Worm (Caenorhabditis elegans) whole organism, late embryonic: Measurements from ENCODE around the gene sdz-7.

Experiments
- C08G9.2 ChIP-seq: sonication (generic microtip); optimal IDR thresholded peaks from 2 replicates; lab custom pipeline; 2016; ENCODE audit warnings: mild to moderate bottlenecking, missing genetic modification characterization, moderate library complexity, missing compliant biosample characterization
- K09A11.1 ChIP-seq: sonication (generic microtip); optimal IDR thresholded peaks from 2 replicates; lab custom pipeline; 2017; ENCODE audit warnings: antibody characterized with exemption, mild to moderate bottlenecking, missing genetic modification characterization, missing compliant biosample characterization; ENCODE audit not compliant: insufficient read depth
- Y22D7AL.16 ChIP-seq: sonication (generic microtip); optimal IDR thresholded peaks from 2 replicates; lab custom pipeline; 2016; ENCODE audit warnings: missing genetic modification characterization, missing compliant biosample characterization
- ahr-1 ChIP-seq: sonication (generic microtip); optimal IDR thresholded peaks from 2 replicates; lab custom pipeline; 2016; ENCODE audit warnings: missing genetic modification characterization, missing compliant biosample characterization
- ceh-2 ChIP-seq: sonication (generic microtip); optimal IDR thresholded peaks from 2 replicates; lab custom pipeline; 2016; ENCODE audit warnings: missing genotype, missing genetic modification characterization, missing compliant biosample characterization
- ceh-22 ChIP-seq: sonication (generic microtip); optimal IDR thresholded peaks from 2 replicates; lab custom pipeline; 2017; ENCODE audit warnings: missing biosample characterization, missing genetic modification characterization
- ceh-30 ChIP-seq: fragments of 150-350 bp; optimal IDR thresholded peaks from 2 replicates; lab custom pipeline; 2014; ENCODE audit warnings: missing biosample characterization, missing genetic modification characterization
- ceh-31 ChIP-seq: sonication (generic microtip); optimal IDR thresholded peaks from 2 replicates; lab custom pipeline; 2016; ENCODE audit warnings: missing genetic modification characterization, missing compliant biosample characterization
- ceh-45 ChIP-seq: fragments of 200-800 bp; sonication (Bioruptor generic); IDR thresholded peaks from 2 replicates; pipeline ENCODE4 v1.3.6; 2022; ENCODE audit warnings: missing genetic modification reagents, missing genetic modification characterization, missing compliant biosample characterization
- ceh-6 ChIP-seq: fragments of 200-800 bp; sonication (Bioruptor generic); optimal IDR thresholded peaks from 2 replicates; lab custom pipeline; 2018; ENCODE audit warnings: mild to moderate bottlenecking, missing genetic modification characterization, missing compliant biosample characterization
- ceh-9 ChIP-seq: sonication (generic microtip); optimal IDR thresholded peaks from 2 replicates; lab custom pipeline; 2016; ENCODE audit warnings: mild to moderate bottlenecking, missing genetic modification characterization, inconsistent platforms, missing compliant biosample characterization
- elt-4 ChIP-seq: sonication (generic microtip); optimal IDR thresholded peaks from 2 replicates; lab custom pipeline; 2016; ENCODE audit warnings: missing genetic modification characterization, missing compliant biosample characterization
- eyg-1 ChIP-seq: sonication (generic microtip); optimal IDR thresholded peaks from 2 replicates; lab custom pipeline; 2016; ENCODE audit warnings: missing genotype, missing genetic modification characterization, missing compliant biosample characterization
- fkh-6 ChIP-seq: sonication (generic microtip); optimal IDR thresholded peaks from 2 replicates; lab custom pipeline; 2016; ENCODE audit warnings: missing genetic modification characterization, missing compliant biosample characterization
- gmeb-2 ChIP-seq: sonication (generic microtip); optimal IDR thresholded peaks from 2 replicates; lab custom pipeline; 2016; ENCODE audit warnings: missing genetic modification characterization, inconsistent platforms, missing compliant biosample characterization
- hlh-13 ChIP-seq: fragments of 200-800 bp; sonication (Bioruptor generic); optimal IDR thresholded peaks from 2 replicates; lab custom pipeline; 2018; ENCODE audit warnings: mild to moderate bottlenecking, missing genetic modification characterization, missing compliant biosample characterization
- hlh-30 ChIP-seq: sonication (generic microtip); optimal IDR thresholded peaks from 2 replicates; lab custom pipeline; 2017; ENCODE audit warnings: antibody characterized with exemption, missing genetic modification characterization, missing compliant biosample characterization; ENCODE audit not compliant: insufficient read depth
- hlh-8 ChIP-seq: sonication (generic microtip); optimal IDR thresholded peaks from 2 replicates; lab custom pipeline; 2016; ENCODE audit warnings: missing genotype, missing genetic modification characterization, missing compliant biosample characterization
- mec-3 ChIP-seq: sonication (generic microtip); optimal IDR thresholded peaks from 2 replicates; lab custom pipeline; 2016; ENCODE audit warnings: borderline replicate concordance, missing genetic modification characterization, missing compliant biosample characterization
- nfya-1 ChIP-seq: sonication (generic microtip); optimal IDR thresholded peaks from 2 replicates; lab custom pipeline; 2017; ENCODE audit warnings: missing genetic modification characterization, mild to moderate bottlenecking, missing compliant biosample characterization, antibody characterized with exemption, moderate library complexity
- nhr-232 ChIP-seq: sonication (generic microtip); optimal IDR thresholded peaks from 2 replicates; lab custom pipeline; 2016; ENCODE audit warnings: missing genetic modification characterization, missing compliant biosample characterization
- npax-4 ChIP-seq: sonication (generic microtip); optimal IDR thresholded peaks from 2 replicates; lab custom pipeline; 2016; ENCODE audit warnings: missing genetic modification characterization, missing compliant biosample characterization
- odd-2 ChIP-seq: sonication (generic microtip); optimal IDR thresholded peaks from 2 replicates; lab custom pipeline; 2017; ENCODE audit warnings: antibody characterized with exemption, mild to moderate bottlenecking, missing genetic modification characterization, missing compliant biosample characterization
- pag-3 ChIP-seq: sonication (generic microtip); optimal IDR thresholded peaks from 2 replicates; lab custom pipeline; 2016; ENCODE audit warnings: missing compliant biosample characterization, missing genetic modification characterization, borderline replicate concordance
- pat-9 ChIP-seq: fragments of 200-800 bp; sonication (Bioruptor generic); optimal IDR thresholded peaks from 2 replicates; lab custom pipeline; 2018; ENCODE audit warnings: mild to moderate bottlenecking, missing genetic modification characterization, moderate library complexity, missing compliant biosample characterization
- pha-4 ChIP-seq: fragments of 150-350 bp; optimal IDR thresholded peaks from 2 replicates; lab custom pipeline; 2018; ENCODE audit warnings: missing biosample characterization, missing genetic modification reagents, missing genetic modification characterization
- pqm-1 ChIP-seq: sonication (generic microtip); optimal IDR thresholded peaks from 2 replicates; lab custom pipeline; 2016; ENCODE audit warnings: missing genetic modification characterization, missing compliant biosample characterization
- rnt-1 ChIP-seq: sonication (generic microtip); optimal IDR thresholded peaks from 2 replicates; lab custom pipeline; 2016; ENCODE audit warnings: missing genetic modification characterization, missing compliant biosample characterization
- sdc-2 ChIP-seq: sonication (generic microtip); optimal IDR thresholded peaks from 2 replicates; lab custom pipeline; 2016; ENCODE audit warnings: missing genotype, missing genetic modification characterization, missing compliant biosample characterization
- sox-4 ChIP-seq: sonication (generic microtip); optimal IDR thresholded peaks from 2 replicates; lab custom pipeline; 2017; ENCODE audit warnings: mild to moderate bottlenecking, missing genetic modification characterization, inconsistent platforms, missing compliant biosample characterization
- tbx-7 ChIP-seq: sonication (generic microtip); optimal IDR thresholded peaks from 2 replicates; lab custom pipeline; 2016; ENCODE audit warnings: missing genotype, missing genetic modification characterization, missing compliant biosample characterization
- unc-3 ChIP-seq, 2 experiments: fragments of 200-800 bp in 1 of 2; sonication (Bioruptor generic) in 1 of 2; sonication (generic microtip) in 1 of 2; conservative IDR thresholded peaks in 1 of 2; optimal IDR thresholded peaks in 1 of 2; 2 replicates each; pipeline versions ENCODE4 v1.3.6 to Lab custom; 2016 to 2022; ENCODE audit warnings: missing compliant biosample characterization in 2 of 2, missing genetic modification characterization in 2 of 2, missing genetic modification reagents in 1 of 2
- unc-42 ChIP-seq: sonication (generic microtip); optimal IDR thresholded peaks from 2 replicates; lab custom pipeline; 2016; ENCODE audit warnings: missing genotype, missing genetic modification characterization, missing compliant biosample characterization
- unc-55 ChIP-seq: sonication (generic microtip); optimal IDR thresholded peaks from 2 replicates; lab custom pipeline; 2017; ENCODE audit warnings: missing biosample characterization, missing genetic modification reagents, missing genetic modification characterization
- unc-86 ChIP-seq: sonication (generic microtip); optimal IDR thresholded peaks from 2 replicates; lab custom pipeline; 2016; ENCODE audit warnings: missing genetic modification characterization, missing compliant biosample characterization

Gene sdz-7

DNA sequence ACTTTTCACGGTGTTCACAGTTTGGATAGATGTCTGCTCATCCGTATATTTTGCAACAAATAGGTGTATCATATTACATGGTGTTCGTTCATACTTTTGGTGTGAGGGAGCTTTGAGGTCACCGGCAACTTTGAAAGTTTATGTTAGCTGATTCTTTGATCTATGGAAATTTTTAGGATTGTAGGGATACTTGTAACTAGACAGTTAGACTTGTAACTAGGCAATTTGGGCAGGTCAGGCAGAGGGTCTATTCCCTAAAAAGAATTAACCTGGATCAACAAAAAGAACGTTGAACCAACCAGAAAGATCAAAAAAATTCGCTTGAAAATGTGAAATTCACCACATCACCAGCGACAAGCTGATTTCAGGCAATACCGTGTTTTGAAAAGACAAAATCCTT, 16.1 kb upstream of the sdz-7 start:
- TF ChIP-seq Y22D7AL.16 (no peak), pha-4 (tag; lab: Kevin White, UChicago) (no peak), odd-2 (tag; lab: Kevin White, UChicago) (no peak), nfya-1 (tag; lab: Kevin White, UChicago) (no peak), sdc-2 (tag; lab: Kevin White, UChicago) (no peak), sox-4 (no peak), fkh-6 (no peak)

DNA sequence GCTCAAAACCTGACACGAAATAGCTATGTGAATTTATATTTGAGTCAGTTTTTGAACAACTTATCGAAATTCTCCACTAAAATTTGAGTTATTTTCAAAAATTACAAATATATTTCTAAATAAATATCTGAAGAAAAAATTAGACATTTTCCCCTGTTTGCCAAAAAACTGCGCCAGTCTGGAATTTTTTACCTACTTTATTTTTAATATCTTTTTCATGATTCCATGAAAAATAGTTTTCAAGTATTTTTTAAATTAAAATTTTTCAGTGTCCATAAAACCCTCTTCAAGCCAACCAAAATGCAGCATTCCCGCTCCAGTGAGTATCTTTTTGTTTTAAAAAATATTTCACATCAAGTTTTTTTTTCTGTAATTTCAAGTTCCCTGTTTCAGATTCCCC, 13.3 kb upstream of the sdz-7 start, which contains the start of gene F53C3.8:
Gene F53C3.8, plus strand, starts transcription at position 301 of the 400 bp plus-strand sequence.
- no peak for TF ChIP-seq unc-42 (tag; lab: Kevin White, UChicago)
- no peak for TF ChIP-seq pag-3
- TF ChIP-seq sox-4: no peak
- no peak for TF ChIP-seq ceh-45 (GFP tag; lab: Robert Waterston, UW)
- no peak for TF ChIP-seq fkh-6
- no peak for TF ChIP-seq unc-86
- TF ChIP-seq hlh-8: no peak
- TF ChIP-seq rnt-1 (tag; lab: Kevin White, UChicago): no peak
- TF ChIP-seq ceh-9 (tag; lab: Kevin White, UChicago): no peak
- TF ChIP-seq ceh-6 (GFP tag; lab: Kevin White, UChicago): no peak
- TF ChIP-seq unc-55 (GFP tag; lab: Kevin White, UChicago): no peak
- TF ChIP-seq mec-3: no peak
- TF ChIP-seq C08G9.2: no peak
- no peak for TF ChIP-seq pha-4 (tag; lab: Kevin White, UChicago)
- TF ChIP-seq unc-3 (GFP tag; conservative IDR thresholded peaks at IDR 0.05; lab: Robert Waterston, UW): no peak
- no peak for TF ChIP-seq unc-3 (tag; optimal IDR thresholded peaks at IDR 0.05; lab: Kevin White, UChicago)

DNA sequence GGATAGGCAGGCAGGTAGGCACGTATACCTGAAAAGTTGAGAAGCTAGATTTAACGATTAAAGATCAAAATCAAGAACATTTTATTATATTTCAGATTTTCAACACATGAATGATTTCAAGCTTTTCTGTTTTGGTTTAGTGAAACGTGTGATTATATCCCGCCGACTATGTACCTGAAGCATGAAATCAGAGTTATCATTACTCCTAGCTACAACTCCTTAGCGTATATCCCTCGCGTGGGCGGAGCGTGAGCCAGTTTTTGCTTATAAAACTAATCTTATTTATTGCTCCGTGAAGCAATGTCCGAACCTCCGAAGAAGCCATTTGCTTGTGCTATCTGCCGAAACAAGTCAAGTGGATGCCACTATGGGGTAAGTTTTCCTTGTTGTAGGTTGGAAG, 2.2 kb upstream of the sdz-7 start, which contains the start of gene nhr-166:
Gene nhr-166, plus strand, starts transcription at position 301 of the 400 bp plus-strand sequence.
- TF ChIP-seq ceh-31 (tag; lab: Kevin White, UChicago) (no peak), Y22D7AL.16 (no peak), hlh-30 (tag; lab: Kevin White, UChicago) (no peak), ceh-22 (no peak), unc-86 (no peak)

- TF ChIP-seq eyg-1 (tag; lab: Kevin White, UChicago) (no peak), odd-2 (tag; lab: Kevin White, UChicago) (no peak), pqm-1 (tag; lab: Kevin White, UChicago) (no peak), Y22D7AL.16 (no peak), ceh-45 (GFP tag; lab: Robert Waterston, UW) (no peak), gmeb-2 (tag; lab: Kevin White, UChicago) (no peak), elt-4 (tag; lab: Kevin White, UChicago) (no peak), npax-4 (tag; lab: Kevin White, UChicago) (no peak), K09A11.1 (tag; lab: Kevin White, UChicago) (no peak), pat-9 (tag; lab: Kevin White, UChicago) (no peak), hlh-13 (GFP tag; lab: Kevin White, UChicago) (no peak), fkh-6 (no peak), ahr-1 (no peak), tbx-7 (tag; lab: Kevin White, UChicago) (no peak), nhr-232 (tag; lab: Kevin White, UChicago) (no peak), ceh-2 (tag; lab: Kevin White, UChicago) (no peak), ceh-30 (tag; lab: Kevin White, UChicago) (no peak)
These were observed 556 bp upstream of the sdz-7 start, which contains the start of gene srh-250 for ce11 chrII:3878330-3878729. TSS of gene srh-250 (plus strand) at chrII:3878630.
